Fruit fly (Drosophila melanogaster) whole organism, embryonic: ENCODE measurements around the gene axo.
A peak's percentile ranks its signal among the peaks of the same experiment; 100 is the strongest.

Experiments
- ATbp ChIP-seq: fragments of 200-800 bp; sonication (Bioruptor generic); optimal IDR thresholded peaks from 2 replicates; lab custom pipeline; 2017; ENCODE audit warnings: missing biosample characterization, mild to moderate bottlenecking, missing genetic modification characterization, missing genetic modification reagents
- Abd-B ChIP-seq: fragments of 200-800 bp; sonication (Bioruptor generic); optimal IDR thresholded peaks from 2 replicates; lab custom pipeline; 2018; ENCODE audit warnings: missing biosample characterization, mild to moderate bottlenecking, missing genetic modification characterization, moderate library complexity
- Asciz ChIP-seq: fragments of 200-800 bp; sonication (Bioruptor generic); optimal IDR thresholded peaks from 2 replicates; lab custom pipeline; 2017; ENCODE audit warnings: missing biosample characterization, mild to moderate bottlenecking, missing genetic modification characterization, missing genetic modification reagents
- C15 ChIP-seq: fragments of 200-800 bp; sonication (Bioruptor generic); IDR thresholded peaks from 3 replicates; pipeline ENCODE4 v1.3.6; 2022; ENCODE audit warnings: missing biosample characterization, missing genetic modification characterization
- CG10321 ChIP-seq: fragments of 200-800 bp; sonication (Bioruptor generic); IDR thresholded peaks from 2 replicates; pipeline ENCODE4 v1.3.6; 2022; ENCODE audit warnings: missing biosample characterization, missing genetic modification characterization
- CG10565 ChIP-seq: fragments of 200-800 bp; sonication (Bioruptor generic); optimal IDR thresholded peaks from 3 replicates; lab custom pipeline; 2016; ENCODE audit warnings: missing biosample characterization, mild to moderate bottlenecking, missing genetic modification characterization
- CG10959 ChIP-seq: fragments of 200-800 bp; sonication (Bioruptor generic); IDR thresholded peaks from 2 replicates; pipeline ENCODE4 v1.3.6; 2022; ENCODE audit warnings: missing biosample characterization, missing genetic modification characterization
- CG11085 ChIP-seq: fragments of 200-800 bp; sonication (Bioruptor generic); IDR thresholded peaks from 2 replicates; pipeline ENCODE4 v1.3.6; 2022; ENCODE audit warnings: missing biosample characterization, missing genetic modification characterization
- CG11723 ChIP-seq: fragments of 200-800 bp; sonication (Bioruptor generic); optimal IDR thresholded peaks from 2 replicates; lab custom pipeline; 2017; ENCODE audit warnings: missing biosample characterization, mild to moderate bottlenecking, missing genetic modification characterization
- CG12769 ChIP-seq: fragments of 200-800 bp; sonication (Bioruptor generic); optimal IDR thresholded peaks from 2 replicates; lab custom pipeline; 2019; ENCODE audit warnings: missing biosample characterization, mild to moderate bottlenecking, missing genetic modification characterization, moderate library complexity
- CG12942 ChIP-seq: fragments of 200-800 bp; sonication (Bioruptor generic); optimal IDR thresholded peaks from 3 replicates; lab custom pipeline; 2016; ENCODE audit warnings: missing biosample characterization, missing genetic modification characterization
- CG14860 ChIP-seq: fragments of 200-800 bp; sonication (Bioruptor generic); IDR thresholded peaks from 3 replicates; pipeline ENCODE4 v1.3.6; 2022; ENCODE audit warnings: missing biosample characterization, missing genetic modification characterization; ENCODE audit not compliant: partially characterized antibody
- CG15269 ChIP-seq: fragments of 200-800 bp; sonication (Bioruptor generic); optimal IDR thresholded peaks from 2 replicates; lab custom pipeline; 2018; ENCODE audit warnings: missing biosample characterization, mild to moderate bottlenecking, missing genetic modification characterization, moderate library complexity
- CG1792 ChIP-seq: fragments of 200-800 bp; sonication (Bioruptor generic); optimal IDR thresholded peaks from 2 replicates; lab custom pipeline; 2016; ENCODE audit warnings: missing biosample characterization, missing genetic modification characterization
- CG2129 ChIP-seq: fragments of 200-800 bp; sonication (Bioruptor generic); IDR thresholded peaks from 2 replicates; pipeline ENCODE4 v1.3.6; 2022; ENCODE audit warnings: missing biosample characterization, missing genetic modification characterization; ENCODE audit not compliant: partially characterized antibody
- CG42726 ChIP-seq: fragments of 200-800 bp; sonication (Bioruptor generic); IDR thresholded peaks from 2 replicates; pipeline ENCODE4 v1.3.6; 2022; ENCODE audit warnings: missing biosample characterization, missing genetic modification characterization; ENCODE audit not compliant: partially characterized antibody
- CG5953 ChIP-seq: fragments of 200-800 bp; sonication (Bioruptor generic); IDR thresholded peaks from 2 replicates; pipeline ENCODE4 v1.3.6; 2022; ENCODE audit warnings: missing biosample characterization, missing genetic modification characterization
- CG7839 ChIP-seq: fragments of 200-800 bp; sonication (Bioruptor generic); optimal IDR thresholded peaks from 3 replicates; lab custom pipeline; 2018; ENCODE audit warnings: missing biosample characterization, mild to moderate bottlenecking, missing genetic modification characterization, moderate library complexity
- CG9215 ChIP-seq: fragments of 200-800 bp; sonication (Bioruptor generic); IDR thresholded peaks from 2 replicates; pipeline ENCODE4 v1.3.6; 2022; ENCODE audit warnings: missing biosample characterization, missing genetic modification characterization
- D19B ChIP-seq: fragments of 200-800 bp; sonication (Bioruptor generic); optimal IDR thresholded peaks from 2 replicates; lab custom pipeline; 2017; ENCODE audit warnings: missing biosample characterization, mild to moderate bottlenecking, missing genetic modification characterization
- E2f2 ChIP-seq: fragments of 200-800 bp; sonication (Bioruptor generic); IDR thresholded peaks from 2 replicates; pipeline ENCODE4 v1.3.6; 2022; ENCODE audit warnings: missing biosample characterization, missing genetic modification characterization
- Eip74EF ChIP-seq, 2 experiments: fragments of 200-800 bp in 1 of 2; fragments of >200 bp in 1 of 2; sonication (Bioruptor generic) in 1 of 2; optimal IDR thresholded peaks; 2 replicates each; lab custom pipeline; 2017 to 2019; ENCODE audit warnings: missing biosample characterization in 2 of 2, missing genetic modification characterization in 2 of 2, mild to moderate bottlenecking in 1 of 2, moderate library complexity in 1 of 2
- Hmr ChIP-seq: fragments of 200-800 bp; sonication (Bioruptor generic); optimal IDR thresholded peaks from 3 replicates; lab custom pipeline; 2017; ENCODE audit warnings: mild to moderate bottlenecking, missing biosample characterization, missing genetic modification reagents, missing genetic modification characterization
- Hsf ChIP-seq: fragments of 200-800 bp; sonication (Bioruptor generic); optimal IDR thresholded peaks from 3 replicates; lab custom pipeline; 2016; ENCODE audit warnings: missing biosample characterization, missing genetic modification characterization
- MBD-R2 ChIP-seq: fragments of 200-800 bp; sonication (Bioruptor generic); IDR thresholded peaks from 2 replicates; pipeline ENCODE4 v1.3.6; 2022; ENCODE audit warnings: missing biosample characterization, missing genetic modification characterization
- Mrtf ChIP-seq: fragments of 200-800 bp; sonication (Bioruptor generic); IDR thresholded peaks from 3 replicates; pipeline ENCODE4 v1.3.6; 2022; ENCODE audit warnings: missing biosample characterization, missing genetic modification characterization
- NFAT ChIP-seq: fragments of 200-800 bp; sonication (Bioruptor generic); IDR thresholded peaks from 2 replicates; pipeline ENCODE4 v1.3.6; 2022; ENCODE audit warnings: missing biosample characterization, missing genetic modification characterization
- Nf-YB ChIP-seq: fragments of 200-800 bp; sonication (Bioruptor generic); optimal IDR thresholded peaks from 3 replicates; lab custom pipeline; 2019; ENCODE audit warnings: missing biosample characterization, mild to moderate bottlenecking, missing genetic modification characterization, moderate library complexity
- Ssrp ChIP-seq: fragments of 200-800 bp; sonication (Bioruptor generic); optimal IDR thresholded peaks from 2 replicates; lab custom pipeline; 2018; ENCODE audit warnings: missing biosample characterization, mild to moderate bottlenecking, missing genetic modification characterization, moderate library complexity
- caup ChIP-seq: fragments of 200-800 bp; sonication (Bioruptor generic); optimal IDR thresholded peaks from 3 replicates; lab custom pipeline; 2017; ENCODE audit warnings: missing biosample characterization, mild to moderate bottlenecking, missing genetic modification characterization, moderate library complexity; ENCODE audit not compliant: severe bottlenecking
- danr ChIP-seq: fragments of 200-800 bp; sonication (Bioruptor generic); IDR thresholded peaks from 2 replicates; pipeline ENCODE4 v1.3.6; 2022; ENCODE audit warnings: missing biosample characterization, missing genetic modification characterization
- dysf ChIP-seq: fragments of 200-800 bp; sonication (Bioruptor generic); IDR thresholded peaks from 3 replicates; pipeline ENCODE4 v1.3.6; 2022; ENCODE audit warnings: missing biosample characterization, missing genetic modification characterization
- ems ChIP-seq: fragments of 200-800 bp; sonication (Bioruptor generic); optimal IDR thresholded peaks from 3 replicates; lab custom pipeline; 2016; ENCODE audit warnings: missing biosample characterization, missing genetic modification characterization
- gcm2 ChIP-seq: fragments of 200-800 bp; sonication (Bioruptor generic); optimal IDR thresholded peaks from 2 replicates; lab custom pipeline; 2016; ENCODE audit warnings: missing biosample characterization, missing genetic modification characterization
- kni ChIP-seq: fragments of 200-800 bp; sonication (Bioruptor generic); optimal IDR thresholded peaks from 3 replicates; lab custom pipeline; 2017; ENCODE audit warnings: mild to moderate bottlenecking, missing biosample characterization, missing genetic modification reagents, missing genetic modification characterization
- knrl ChIP-seq: fragments of 200-800 bp; sonication (Bioruptor generic); IDR thresholded peaks from 3 replicates; pipeline ENCODE4 v1.3.6; 2022; ENCODE audit warnings: missing biosample characterization, missing genetic modification characterization; ENCODE audit not compliant: partially characterized antibody
- lab ChIP-seq: fragments of 200-800 bp; sonication (Bioruptor generic); optimal IDR thresholded peaks from 3 replicates; lab custom pipeline; 2017; ENCODE audit warnings: missing biosample characterization, missing genetic modification characterization, mild to moderate bottlenecking, moderate library complexity, missing genetic modification reagents
- lola ChIP-seq, 3 experiments: fragments of >200 bp in 2 of 3; fragments of 200-800 bp in 1 of 3; sonication (Bioruptor generic) in 1 of 3; optimal IDR thresholded peaks; 2 replicates each; lab custom pipeline; 2017 to 2019; ENCODE audit warnings: missing biosample characterization in 3 of 3, missing genetic modification characterization in 3 of 3, mild to moderate bottlenecking in 1 of 3, moderate library complexity in 1 of 3
- nau ChIP-seq: fragments of 200-800 bp; sonication (Bioruptor generic); optimal IDR thresholded peaks from 3 replicates; lab custom pipeline; 2017; ENCODE audit warnings: missing biosample characterization, mild to moderate bottlenecking, missing genetic modification characterization, missing genetic modification reagents
- pita ChIP-seq: fragments of 200-800 bp; sonication (Bioruptor generic); optimal IDR thresholded peaks from 2 replicates; lab custom pipeline; 2017; ENCODE audit warnings: missing biosample characterization, mild to moderate bottlenecking, missing genetic modification characterization
- pzg ChIP-seq: fragments of 200-800 bp; sonication (Bioruptor generic); optimal IDR thresholded peaks from 3 replicates; lab custom pipeline; 2018; ENCODE audit warnings: missing biosample characterization, mild to moderate bottlenecking, missing genetic modification characterization, moderate library complexity
- ranshi ChIP-seq: fragments of 200-800 bp; sonication (Bioruptor generic); IDR thresholded peaks from 2 replicates; pipeline ENCODE4 v1.3.6; 2022; ENCODE audit warnings: missing biosample characterization, missing genetic modification characterization
- sisA ChIP-seq: fragments of 200-800 bp; sonication (Bioruptor generic); IDR thresholded peaks from 2 replicates; pipeline ENCODE4 v1.3.6; 2022; ENCODE audit warnings: missing biosample characterization, missing genetic modification characterization
- slp2 ChIP-seq: fragments of 200-800 bp; sonication (Bioruptor generic); optimal IDR thresholded peaks from 2 replicates; lab custom pipeline; 2016; ENCODE audit warnings: missing biosample characterization, missing genetic modification characterization
- tna ChIP-seq: fragments of 200-800 bp; sonication (Bioruptor generic); IDR thresholded peaks from 2 replicates; pipeline ENCODE4 v1.3.6; 2022; ENCODE audit warnings: missing biosample characterization, missing genetic modification characterization; ENCODE audit not compliant: partially characterized antibody
- tup ChIP-seq: fragments of 200-800 bp; sonication (Bioruptor generic); optimal IDR thresholded peaks from 2 replicates; lab custom pipeline; 2016; ENCODE audit warnings: missing biosample characterization, mild to moderate bottlenecking, missing genetic modification characterization, moderate library complexity
- vfl ChIP-seq: fragments of 200-800 bp; sonication (Bioruptor generic); optimal IDR thresholded peaks from 2 replicates; lab custom pipeline; 2016; ENCODE audit warnings: missing biosample characterization, missing genetic modification characterization
- wek ChIP-seq: fragments of 200-800 bp; sonication (Bioruptor generic); optimal IDR thresholded peaks from 3 replicates; lab custom pipeline; 2018; ENCODE audit warnings: missing biosample characterization, mild to moderate bottlenecking, missing genetic modification characterization, moderate library complexity
- zen2 ChIP-seq: fragments of 200-800 bp; sonication (Bioruptor generic); IDR thresholded peaks from 3 replicates; pipeline ENCODE4 v1.3.6; 2022; ENCODE audit warnings: missing biosample characterization, missing genetic modification characterization; ENCODE audit not compliant: partially characterized antibody

axo gene

dm6 chr3L:4613083-4613482 lies 74.0 kb downstream of the axo start (continued):
- TF ChIP-seq CG11085 (peak; percentile 73), kni (GFP tag; lab: Kevin White, UChicago) (peak; percentile 85), vfl (GFP tag; lab: Kevin White, UChicago) (peak; percentile 60), caup (GFP tag; lab: Kevin White, UChicago) (peak; percentile 91), Ssrp (tag; lab: Kevin White, UChicago) (peak; percentile 90), CG10565 (GFP tag; lab: Kevin White, UChicago) (peak; percentile 68), ems (peak; percentile 92), gcm2 (peak; percentile 80), CG12942 (GFP tag; lab: Kevin White, UChicago) (peak; percentile 89), CG2129 (no peak), tup (GFP tag; lab: Kevin White, UChicago) (peak; percentile 55), pzg (GFP tag; lab: Kevin White, UChicago) (no peak), CG15269 (tag; lab: Kevin White, UChicago) (peak; percentile 95), NFAT (GFP tag; lab: Robert Waterston, UW) (peak; percentile 87), tna (GFP tag; lab: Robert Waterston, UW) (no peak), CG9215 (GFP tag; lab: Robert Waterston, UW) (peak; percentile 80), CG5953 (peak; percentile 80; the same call in 1 of the 2 replicates), CG12769 (tag; lab: Kevin White, UChicago) (peak; percentile 81), CG1792 (GFP tag; lab: Kevin White, UChicago) (peak; percentile 86), D19B (peak; percentile 99), CG10321 (peak; percentile 71), ranshi (GFP tag; lab: Robert Waterston, UW) (peak; percentile 92), Hmr (GFP tag; lab: Kevin White, UChicago) (peak; percentile 88), CG14860 (GFP tag; lab: Robert Waterston, UW) (no peak), danr (GFP tag; lab: Robert Waterston, UW) (peak; percentile 88), Abd-B (peak; percentile 91), Eip74EF (GFP tag; optimal IDR thresholded peaks at IDR 0.05; lab: Kevin White, UChicago) (peak in 1 of 2 experiments; percentile 98), pita (no peak), sisA (GFP tag; lab: Robert Waterston, UW) (peak; percentile 94), zen2 (no peak), Nf-YB (peak; percentile 81), Mrtf (GFP tag; lab: Robert Waterston, UW) (peak; percentile 93), CG7839 (tag; lab: Kevin White, UChicago) (peak; percentile 95), MBD-R2 (peak; percentile 59; the same call in 1 of the 2 replicates), CG11723 (GFP tag; lab: Kevin White, UChicago) (peak; percentile 86), CG42726 (GFP tag; lab: Robert Waterston, UW) (no peak), lab (GFP tag; lab: Kevin White, UChicago) (peak; percentile 97), lola (GFP tag; optimal IDR thresholded peaks at IDR 0.05; lab: Kevin White, UChicago) (peak in 1 of 3 experiments; percentile 90), C15 (GFP tag; lab: Robert Waterston, UW) (peak; percentile 85), nau (GFP tag; lab: Kevin White, UChicago) (peak; percentile 94), ATbp (GFP tag; lab: Kevin White, UChicago) (peak; percentile 90), knrl (GFP tag; lab: Robert Waterston, UW) (no peak), Asciz (GFP tag; lab: Kevin White, UChicago) (peak; percentile 98), wek (GFP tag; lab: Kevin White, UChicago) (peak; percentile 66), slp2 (GFP tag; lab: Kevin White, UChicago) (peak; percentile 76), CG10959 (peak; percentile 78), Hsf (GFP tag; lab: Kevin White, UChicago) (peak; percentile 91), dysf (GFP tag; lab: Robert Waterston, UW) (peak; percentile 96), E2f2 (GFP tag; lab: Robert Waterston, UW) (peak; percentile 73)
